Fruit fly (Drosophila melanogaster) whole organism, pupa: ENCODE data around the gene emei.

Experiments
- CG10348 ChIP-seq: fragments of 200-800 bp; sonication (Bioruptor generic); IDR thresholded peaks from 2 replicates; pipeline ENCODE4 v1.3.6; 2022; ENCODE audit warnings: missing biosample characterization, missing genetic modification characterization
- CG15710 ChIP-seq: fragments of 200-800 bp; sonication (Bioruptor generic); optimal IDR thresholded peaks from 2 replicates; lab custom pipeline; 2018; ENCODE audit warnings: missing biosample characterization, mild to moderate bottlenecking, missing genetic modification characterization, moderate library complexity
- CG8159 ChIP-seq: fragments of 200-800 bp; sonication (Bioruptor generic); optimal IDR thresholded peaks from 3 replicates; lab custom pipeline; 2018; ENCODE audit warnings: missing biosample characterization, mild to moderate bottlenecking, missing genetic modification characterization, moderate library complexity
- CG8301 ChIP-seq: fragments of 200-800 bp; sonication (Bioruptor generic); optimal IDR thresholded peaks from 2 replicates; lab custom pipeline; 2018; ENCODE audit warnings: missing biosample characterization, mild to moderate bottlenecking, missing genetic modification characterization
- CG9948 ChIP-seq: fragments of 200-800 bp; sonication (Bioruptor generic); optimal IDR thresholded peaks from 2 replicates; lab custom pipeline; 2018; ENCODE audit warnings: missing biosample characterization, mild to moderate bottlenecking, missing genetic modification characterization, moderate library complexity
- D1 ChIP-seq: fragments of 200-800 bp; sonication (Bioruptor generic); optimal IDR thresholded peaks from 2 replicates; lab custom pipeline; 2018; ENCODE audit warnings: missing biosample characterization, mild to moderate bottlenecking, missing genetic modification characterization, moderate library complexity
- gl ChIP-seq: fragments of 200-800 bp; sonication (Bioruptor generic); optimal IDR thresholded peaks from 2 replicates; lab custom pipeline; 2018; ENCODE audit warnings: missing biosample characterization, mild to moderate bottlenecking, missing genetic modification characterization

DNA sequence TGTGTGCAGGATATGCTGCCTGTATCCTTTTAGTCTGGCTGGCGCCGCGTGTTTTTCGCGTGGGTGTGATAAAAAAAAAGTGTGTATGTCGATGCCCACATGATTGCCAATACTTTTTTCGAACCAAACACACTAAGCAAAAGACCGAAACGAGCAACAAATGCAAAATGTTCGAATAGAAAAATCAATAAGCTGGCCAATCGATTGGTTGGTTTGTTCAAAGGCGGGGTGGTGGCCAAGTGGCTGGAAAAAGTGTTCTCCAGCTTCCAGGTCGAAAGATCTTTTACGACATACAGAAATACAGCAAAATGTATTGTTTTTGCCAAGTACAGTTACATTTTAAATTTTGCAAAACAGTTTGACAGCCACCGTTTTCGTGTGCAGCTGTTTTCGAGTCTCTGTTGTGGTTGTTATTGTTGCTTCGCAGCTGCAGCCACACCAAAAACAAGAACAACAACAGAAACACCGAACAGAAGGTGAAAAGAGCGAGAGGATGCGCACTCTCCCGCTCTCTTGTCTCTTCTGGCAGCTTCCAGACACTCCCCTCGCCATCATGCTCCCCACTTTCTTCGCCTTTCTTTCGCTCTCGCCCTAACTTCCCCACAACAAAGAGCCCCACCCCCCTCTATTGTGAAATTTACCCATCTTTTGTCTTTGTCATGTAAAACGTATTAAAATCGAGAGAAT is 14.3 kb downstream of the emei start:
- TF ChIP-seq gl (tag; lab: Kevin White, UChicago), result no peak
- no peak for TF ChIP-seq CG9948
- TF ChIP-seq CG8159, result no peak
- no peak for TF ChIP-seq D1 (tag; lab: Kevin White, UChicago)
- TF ChIP-seq CG10348 (GFP tag; lab: Robert Waterston, UW), result no peak
- no peak for TF ChIP-seq CG8301 (tag; lab: Kevin White, UChicago)
- no peak for TF ChIP-seq CG15710 (tag; lab: Kevin White, UChicago)
